Worm (Caenorhabditis elegans) whole organism, L2 larva: ENCODE results near the gene msp-142.
"Not testable (repeated sequence)": the region's sequence is repeated elsewhere in the genome, so short reads cannot be mapped to it uniquely, and the experiment has no call there.

Source experiments
- ama-1 ChIP-seq: fragments of 150-350 bp; optimal IDR thresholded peaks from 2 replicates; lab custom pipeline; 2018; ENCODE audit warnings: inconsistent platforms
- ceh-16 ChIP-seq: fragments of 150-350 bp; optimal IDR thresholded peaks from 2 replicates; lab custom pipeline; 2014; ENCODE audit warnings: missing biosample characterization, missing genetic modification characterization
- ceh-82 ChIP-seq: fragments of 150-350 bp; optimal IDR thresholded peaks from 2 replicates; lab custom pipeline; 2014; ENCODE audit warnings: missing biosample characterization, missing genetic modification characterization
- egl-27 ChIP-seq: sonication (generic microtip); optimal IDR thresholded peaks from 3 replicates; lab custom pipeline; 2017; ENCODE audit warnings: missing biosample characterization, missing genetic modification reagents, missing genetic modification characterization
- elt-1 ChIP-seq: fragments of 150-350 bp; optimal IDR thresholded peaks from 2 replicates; lab custom pipeline; 2014; ENCODE audit warnings: missing biosample characterization, missing genetic modification characterization
- fos-1 ChIP-seq: fragments of 150-350 bp; optimal IDR thresholded peaks from 2 replicates; lab custom pipeline; 2014; ENCODE audit warnings: missing biosample characterization, missing genetic modification characterization
- lsy-2 ChIP-seq, 2 experiments: fragments of 150-350 bp in 1 of 2; sonication (generic microtip) in 1 of 2; optimal IDR thresholded peaks; 2 replicates each; lab custom pipeline; 2014 to 2017; ENCODE audit warnings: missing biosample characterization in 2 of 2, missing genetic modification characterization in 2 of 2
- nhr-23 ChIP-seq: fragments of 150-350 bp; optimal IDR thresholded peaks from 2 replicates; lab custom pipeline; 2014; ENCODE audit warnings: missing biosample characterization, missing genetic modification reagents, missing genetic modification characterization
- nhr-25 ChIP-seq: fragments of 150-350 bp; sonication (generic microtip); optimal IDR thresholded peaks from 3 replicates; lab custom pipeline; 2014; ENCODE audit warnings: missing biosample characterization, missing genetic modification characterization
- nhr-6 ChIP-seq: fragments of 150-350 bp; optimal IDR thresholded peaks from 2 replicates; lab custom pipeline; 2014; ENCODE audit warnings: missing biosample characterization, missing genetic modification characterization
- skn-1 ChIP-seq: sonication (generic microtip); optimal IDR thresholded peaks from 2 replicates; lab custom pipeline; 2017; ENCODE audit warnings: missing biosample characterization, missing genetic modification characterization
- unc-39 ChIP-seq: fragments of 150-350 bp; optimal IDR thresholded peaks from 2 replicates; lab custom pipeline; 2014; ENCODE audit warnings: missing biosample characterization, missing genetic modification characterization
- zag-1 ChIP-seq: fragments of 150-350 bp; optimal IDR thresholded peaks from 2 replicates; lab custom pipeline; 2014; ENCODE audit warnings: missing biosample characterization, missing genetic modification characterization
- ztf-1 ChIP-seq: fragments of 200-800 bp; sonication (Bioruptor generic); conservative IDR thresholded peaks from 2 replicates; pipeline ENCODE4 v1.3.6; 2022; ENCODE audit warnings: missing genetic modification characterization, missing compliant biosample characterization

DNA sequence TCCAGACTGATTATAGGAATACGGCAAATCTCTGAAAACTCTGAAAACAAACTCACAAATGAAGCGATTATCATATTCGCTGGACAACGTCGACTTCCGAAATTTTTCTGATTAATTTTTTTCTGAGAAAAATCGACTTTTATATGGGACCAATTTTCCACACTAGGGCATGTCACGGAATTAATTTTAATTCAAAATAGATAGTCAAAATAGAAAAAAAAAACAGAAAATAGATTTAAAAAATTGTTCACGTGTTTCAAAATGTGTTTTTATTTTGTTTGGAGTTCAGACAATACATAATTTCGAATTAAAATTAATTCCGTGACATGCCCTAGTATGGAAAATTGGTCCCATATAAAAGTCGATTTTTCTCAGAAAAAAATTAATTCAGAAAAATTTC, 40.1 kb upstream of the msp-142 start, which contains the start of the genes F10C1.3 and F10C1.23:
- TF ChIP-seq skn-1 (tag; lab: Kevin White, UChicago); zag-1 (tag; lab: Kevin White, UChicago); ceh-82; egl-27 (tag; lab: Kevin White, UChicago); unc-39; nhr-23 (tag; lab: Kevin White, UChicago); ceh-16 (tag; lab: Kevin White, UChicago); ztf-1 (GFP tag; lab: Robert Waterston, UW); elt-1 (tag; lab: Kevin White, UChicago); nhr-25 (tag; lab: Kevin White, UChicago); nhr-6 (tag; lab: Kevin White, UChicago); ama-1 (lab: Kevin White, UChicago); lsy-2 (tag; optimal IDR thresholded peaks at IDR 0.05; lab: Kevin White, UChicago); fos-1: not testable (repeated sequence)
